Fruit fly (Drosophila melanogaster) ovary, adult (tissue): ENCODE results near the gene Strump.

ENCODE experiments used
- CG17801 ChIP-seq: fragments of 200-800 bp; optimal IDR thresholded peaks from 2 replicates; lab custom pipeline; 2019; ENCODE audit warnings: missing biosample characterization, mild to moderate bottlenecking, missing genetic modification characterization, moderate library complexity; ENCODE audit not compliant: partially characterized antibody

Strump gene

DNA sequence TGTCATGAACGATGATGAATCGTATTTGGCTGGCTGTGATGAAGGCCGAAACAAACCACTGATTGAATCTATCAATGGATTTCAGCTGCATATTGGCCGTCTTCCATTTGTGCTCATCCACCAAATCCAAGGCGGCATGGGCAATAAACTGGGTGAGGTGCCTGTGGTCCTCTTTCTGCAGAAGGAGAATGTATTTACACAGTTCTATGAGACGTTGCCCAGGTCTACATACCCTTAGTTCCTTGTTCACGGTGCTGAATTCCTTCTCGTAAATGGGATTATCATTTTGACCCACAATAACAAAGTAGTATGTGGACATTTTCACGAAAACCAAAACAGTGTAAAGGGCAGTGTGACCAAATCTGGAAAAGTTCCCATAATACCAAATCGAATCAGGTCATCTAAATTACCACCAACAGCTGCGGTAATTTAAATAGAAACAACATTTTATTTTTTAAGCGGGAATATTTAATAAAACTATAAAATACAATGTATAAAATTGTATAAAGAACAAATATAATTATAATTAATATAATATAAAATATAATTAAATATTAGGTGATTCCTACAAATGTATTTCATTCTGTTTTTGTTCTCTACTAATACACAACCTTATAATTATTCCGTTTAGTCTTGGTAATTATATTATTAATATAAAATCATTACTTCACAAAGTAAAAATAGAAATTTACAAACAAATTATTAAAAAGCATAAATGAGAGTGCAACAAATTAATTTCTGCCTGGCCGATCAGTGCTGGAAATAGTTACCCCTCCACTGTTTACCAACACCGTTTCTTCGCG lies 9.7 kb downstream of the Strump start, which contains the start of the genes Trs20 and elg1:
Gene Trs20 (minus strand): TSS at position 369 of the 803 bp plus-strand sequence.
Gene elg1 (plus strand): TSS at position 765 of the 803 bp plus-strand sequence.
- TF ChIP-seq CG17801 (GFP tag; lab: Kevin White, UChicago), result no peak

- TF ChIP-seq CG17801 (GFP tag; lab: Kevin White, UChicago), result no peak
Measured at dm6 chr3L:16132067-16132418, 10.2 kb downstream of the Strump start.

dm6 chr3L:16136819-16137553 lies 15.2 kb downstream of the Strump start:
- no peak for TF ChIP-seq CG17801 (GFP tag; lab: Kevin White, UChicago)

dm6 chr3L:16137779-16138178 lies 16.0 kb downstream of the Strump start, which contains the start of gene CG5157:
Gene CG5157 (minus strand): TSS chr3L:16137879.
- no peak for TF ChIP-seq CG17801 (GFP tag; lab: Kevin White, UChicago)

dm6 chr3L:16139131-16139530 lies 17.3 kb downstream of the Strump start:
- TF ChIP-seq CG17801 (GFP tag; lab: Kevin White, UChicago), result no peak

DNA sequence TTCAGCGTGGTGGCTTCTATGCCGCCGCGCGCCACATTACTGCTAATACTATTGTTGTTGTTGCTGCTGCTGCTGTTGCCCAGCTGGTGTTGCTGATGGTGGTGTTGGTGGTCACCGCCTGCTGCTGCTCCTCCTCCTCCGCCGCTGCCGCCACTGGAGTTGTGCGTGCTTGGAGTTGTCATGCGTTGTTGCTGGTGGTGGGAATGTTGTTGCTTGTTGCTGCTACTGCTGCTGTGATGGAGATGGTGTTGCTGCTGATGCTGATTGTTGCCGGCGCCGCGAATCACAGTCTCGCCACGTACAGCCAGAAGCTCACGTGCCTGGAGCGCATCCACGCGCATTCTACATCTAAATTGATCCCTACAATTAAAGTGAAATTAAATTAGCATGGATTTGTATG lies 19.8 kb downstream of the Strump start:
- TF ChIP-seq CG17801 (GFP tag; lab: Kevin White, UChicago), result no peak

DNA sequence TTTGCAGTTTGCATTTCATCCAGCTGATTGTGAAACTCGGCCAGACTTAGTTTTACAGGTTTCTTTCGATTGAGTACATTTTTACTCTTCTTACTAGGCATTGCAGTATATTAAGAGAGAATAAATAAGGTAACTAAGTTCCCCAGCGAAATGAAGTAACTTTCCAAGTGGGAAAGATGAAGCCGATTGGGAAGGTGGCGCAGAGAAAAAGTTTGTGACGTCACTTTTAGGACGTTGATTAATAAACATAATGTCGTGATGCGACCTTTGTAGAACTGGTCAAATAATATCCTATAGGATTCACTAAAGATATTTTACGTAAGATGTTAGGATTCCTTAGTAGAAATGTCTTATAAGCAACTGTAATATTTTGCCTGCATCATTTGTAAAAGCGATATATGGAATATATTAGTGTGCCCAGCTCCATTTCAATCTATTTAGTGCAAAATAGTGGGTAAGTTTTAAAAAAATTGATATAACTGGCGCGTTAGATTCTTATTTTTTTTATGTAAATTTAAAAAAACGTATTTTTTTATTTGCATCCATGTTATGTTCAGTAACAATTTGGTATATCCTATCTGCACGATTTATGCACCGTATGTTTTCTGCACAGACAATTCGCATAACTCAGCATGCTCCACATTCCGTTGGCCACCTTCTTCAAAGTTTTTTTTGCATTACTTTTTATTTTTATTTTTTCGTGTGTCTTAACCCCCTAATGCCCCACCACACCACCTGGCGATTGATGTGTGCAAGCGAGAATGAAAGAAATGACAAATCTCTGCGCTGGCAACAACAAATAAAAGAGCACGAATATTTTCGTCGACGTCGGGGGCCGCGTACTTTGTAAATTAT lies 22.1 kb downstream of the Strump start, which contains the start of gene CG32152:
Gene CG32152 (minus strand): TSS at position 352 of the 855 bp plus-strand sequence.
- peak; percentile 94 for TF ChIP-seq CG17801 (GFP tag; lab: Kevin White, UChicago)

- no peak for TF ChIP-seq CG17801 (GFP tag; lab: Kevin White, UChicago)
Measured at dm6 chr3L:16145282-16145681, 23.5 kb downstream of the Strump start.

dm6 chr3L:16145931-16146538 lies 24.2 kb downstream of the Strump start:
- TF ChIP-seq CG17801 (GFP tag; lab: Kevin White, UChicago), result no peak

- no peak for TF ChIP-seq CG17801 (GFP tag; lab: Kevin White, UChicago)
Measured at dm6 chr3L:16146539-16146934, 24.7 kb downstream of the Strump start.

dm6 chr3L:16147325-16147724 lies 25.5 kb downstream of the Strump start:
- no peak for TF ChIP-seq CG17801 (GFP tag; lab: Kevin White, UChicago)

- no peak for TF ChIP-seq CG17801 (GFP tag; lab: Kevin White, UChicago)
Measured at dm6 chr3L:16147819-16148236, 26.0 kb downstream of the Strump start.

dm6 chr3L:16149418-16150160 lies 27.8 kb downstream of the Strump start:
- no peak for TF ChIP-seq CG17801 (GFP tag; lab: Kevin White, UChicago)

DNA sequence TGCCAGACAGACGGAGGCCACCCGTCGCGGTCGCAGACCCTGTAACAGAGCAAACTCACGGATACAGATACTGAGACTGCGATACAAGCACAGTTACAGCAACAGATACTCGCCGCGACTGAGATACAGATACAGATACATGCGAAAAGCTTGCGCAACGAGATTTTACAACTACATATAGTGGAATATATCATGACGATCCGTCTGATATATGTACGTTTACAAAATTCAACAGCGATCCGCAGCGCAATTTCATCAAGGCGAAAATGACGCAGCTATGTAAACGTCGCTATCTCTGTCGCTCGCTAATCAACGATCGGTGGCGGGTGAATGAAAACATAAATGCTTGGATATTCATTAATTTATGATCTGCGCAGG lies 28.3 kb downstream of the Strump start:
- TF ChIP-seq CG17801 (GFP tag; lab: Kevin White, UChicago), result no peak
